Worm (Caenorhabditis elegans) whole organism, L2 larva: Measurements from ENCODE around the gene F52H2.3.
A peak's percentile ranks its signal among the peaks of the same experiment; 100 is the strongest.

Experiments used
- C34F6.9 ChIP-seq: fragments of 150-350 bp; optimal IDR thresholded peaks from 2 replicates; lab custom pipeline; 2014; ENCODE audit warnings: missing biosample characterization, missing genetic modification characterization
- F13H6.1 ChIP-seq: sonication (generic microtip); optimal IDR thresholded peaks from 2 replicates; lab custom pipeline; 2016; ENCODE audit warnings: missing genetic modification characterization, missing compliant biosample characterization
- R02D3.7 ChIP-seq: fragments of 150-350 bp; optimal IDR thresholded peaks from 2 replicates; lab custom pipeline; 2014; ENCODE audit warnings: missing biosample characterization, missing genetic modification characterization
- Y55F3AM.14 ChIP-seq: fragments of 200-800 bp; sonication (Bioruptor generic); optimal IDR thresholded peaks from 2 replicates; lab custom pipeline; 2018; ENCODE audit warnings: mild to moderate bottlenecking, missing genetic modification characterization, missing compliant biosample characterization
- ZK546.5 ChIP-seq: sonication (generic microtip); optimal IDR thresholded peaks from 2 replicates; lab custom pipeline; 2017; ENCODE audit warnings: missing biosample characterization, missing genetic modification characterization
- alr-1 ChIP-seq: fragments of 150-350 bp; optimal IDR thresholded peaks from 2 replicates; lab custom pipeline; 2014; ENCODE audit warnings: missing biosample characterization, missing genetic modification characterization
- aly-2 ChIP-seq: fragments of 150-350 bp; optimal IDR thresholded peaks from 2 replicates; lab custom pipeline; 2014; ENCODE audit warnings: missing biosample characterization, missing genetic modification characterization
- ama-1 ChIP-seq: fragments of 150-350 bp; optimal IDR thresholded peaks from 2 replicates; lab custom pipeline; 2018; ENCODE audit warnings: inconsistent platforms
- blmp-1 ChIP-seq: sonication (generic microtip); optimal IDR thresholded peaks from 2 replicates; lab custom pipeline; 2017; ENCODE audit warnings: missing genetic modification characterization, mild to moderate bottlenecking, missing compliant biosample characterization, antibody characterized with exemption, moderate library complexity; ENCODE audit not compliant: insufficient read depth
- ceh-82 ChIP-seq: fragments of 150-350 bp; optimal IDR thresholded peaks from 2 replicates; lab custom pipeline; 2014; ENCODE audit warnings: missing biosample characterization, missing genetic modification characterization
- crh-2 ChIP-seq: sonication (generic microtip); optimal IDR thresholded peaks from 2 replicates; lab custom pipeline; 2017; ENCODE audit warnings: missing biosample characterization, missing genetic modification characterization
- dmd-4 ChIP-seq: sonication (generic microtip); optimal IDR thresholded peaks from 2 replicates; lab custom pipeline; 2017; ENCODE audit warnings: missing biosample characterization, missing genetic modification characterization
- egl-27 ChIP-seq: sonication (generic microtip); optimal IDR thresholded peaks from 3 replicates; lab custom pipeline; 2017; ENCODE audit warnings: missing biosample characterization, missing genetic modification reagents, missing genetic modification characterization
- elt-1 ChIP-seq: fragments of 150-350 bp; optimal IDR thresholded peaks from 2 replicates; lab custom pipeline; 2014; ENCODE audit warnings: missing biosample characterization, missing genetic modification characterization
- fos-1 ChIP-seq: fragments of 150-350 bp; optimal IDR thresholded peaks from 2 replicates; lab custom pipeline; 2014; ENCODE audit warnings: missing biosample characterization, missing genetic modification characterization
- lin-11 ChIP-seq: fragments of 150-350 bp; sonication (generic microtip); optimal IDR thresholded peaks from 2 replicates; lab custom pipeline; 2014; ENCODE audit warnings: missing biosample characterization, missing genetic modification characterization, inconsistent platforms, mixed read lengths
- lin-13 ChIP-seq: fragments of 150-350 bp; optimal IDR thresholded peaks from 2 replicates; lab custom pipeline; 2014; ENCODE audit warnings: missing biosample characterization, missing genetic modification reagents, missing genetic modification characterization
- lin-39 ChIP-seq: fragments of 150-350 bp; optimal IDR thresholded peaks from 2 replicates; lab custom pipeline; 2014; ENCODE audit warnings: missing biosample characterization, missing genetic modification reagents, missing genetic modification characterization
- lsy-2 ChIP-seq, 2 experiments: fragments of 150-350 bp in 1 of 2; sonication (generic microtip) in 1 of 2; optimal IDR thresholded peaks; 2 replicates each; lab custom pipeline; 2014 to 2017; ENCODE audit warnings: missing biosample characterization in 2 of 2, missing genetic modification characterization in 2 of 2
- mab-5 ChIP-seq: fragments of 150-350 bp; optimal IDR thresholded peaks from 2 replicates; lab custom pipeline; 2014; ENCODE audit warnings: missing biosample characterization, missing genetic modification characterization
- mbf-1 ChIP-seq: sonication (generic microtip); optimal IDR thresholded peaks from 2 replicates; lab custom pipeline; 2017; ENCODE audit warnings: missing biosample characterization, missing genetic modification characterization
- mdl-1 ChIP-seq, 2 experiments: fragments of 150-350 bp in 1 of 2; sonication (generic microtip) in 1 of 2; optimal IDR thresholded peaks; 2 replicates each; lab custom pipeline; 2017; ENCODE audit warnings: missing biosample characterization in 2 of 2, missing genetic modification characterization in 2 of 2
- nhr-10 ChIP-seq: sonication (generic microtip); optimal IDR thresholded peaks from 2 replicates; lab custom pipeline; 2017; ENCODE audit warnings: missing biosample characterization, missing genetic modification characterization
- nhr-11 ChIP-seq: fragments of 150-350 bp; optimal IDR thresholded peaks from 2 replicates; lab custom pipeline; 2014; ENCODE audit warnings: missing biosample characterization, missing genetic modification characterization
- nhr-12 ChIP-seq: fragments of 150-350 bp; optimal IDR thresholded peaks from 2 replicates; lab custom pipeline; 2014; ENCODE audit warnings: missing biosample characterization, missing genetic modification characterization
- nhr-129 ChIP-seq: fragments of 150-350 bp; optimal IDR thresholded peaks from 2 replicates; lab custom pipeline; 2014; ENCODE audit warnings: missing biosample characterization, missing genetic modification characterization
- nhr-21 ChIP-seq: fragments of 150-350 bp; optimal IDR thresholded peaks from 2 replicates; lab custom pipeline; 2014; ENCODE audit warnings: missing biosample characterization, missing genetic modification characterization
- nhr-23 ChIP-seq: fragments of 150-350 bp; optimal IDR thresholded peaks from 2 replicates; lab custom pipeline; 2014; ENCODE audit warnings: missing biosample characterization, missing genetic modification reagents, missing genetic modification characterization
- nhr-237 ChIP-seq: fragments of 150-350 bp; optimal IDR thresholded peaks from 2 replicates; lab custom pipeline; 2014; ENCODE audit warnings: missing biosample characterization, missing genetic modification characterization
- nhr-25 ChIP-seq: fragments of 150-350 bp; sonication (generic microtip); optimal IDR thresholded peaks from 3 replicates; lab custom pipeline; 2014; ENCODE audit warnings: missing biosample characterization, missing genetic modification characterization
- nhr-6 ChIP-seq: fragments of 150-350 bp; optimal IDR thresholded peaks from 2 replicates; lab custom pipeline; 2014; ENCODE audit warnings: missing biosample characterization, missing genetic modification characterization
- peb-1 ChIP-seq: fragments of 150-350 bp; optimal IDR thresholded peaks from 2 replicates; lab custom pipeline; 2014; ENCODE audit warnings: missing biosample characterization, missing genetic modification characterization
- sem-4 ChIP-seq: fragments of 150-350 bp; optimal IDR thresholded peaks from 2 replicates; lab custom pipeline; 2014; ENCODE audit warnings: missing biosample characterization, missing genetic modification reagents, missing genetic modification characterization
- skn-1 ChIP-seq: sonication (generic microtip); optimal IDR thresholded peaks from 2 replicates; lab custom pipeline; 2017; ENCODE audit warnings: missing biosample characterization, missing genetic modification characterization
- sma-3 ChIP-seq: sonication (generic microtip); optimal IDR thresholded peaks from 2 replicates; lab custom pipeline; 2016; ENCODE audit warnings: missing genetic modification reagents, missing genetic modification characterization, missing compliant biosample characterization
- sma-9 ChIP-seq, 2 experiments: fragments of 150-350 bp in 1 of 2; sonication (generic microtip) in 1 of 2; optimal IDR thresholded peaks; 2 replicates each; lab custom pipeline; 2014 to 2016; ENCODE audit warnings: missing genetic modification characterization in 2 of 2, mild to moderate bottlenecking in 1 of 2, missing biosample characterization in 1 of 2, missing compliant biosample characterization in 1 of 2, missing genetic modification reagents in 1 of 2, moderate library complexity in 1 of 2
- snpc-4 ChIP-seq: fragments of 150-350 bp; optimal IDR thresholded peaks from 2 replicates; lab custom pipeline; 2014; ENCODE audit warnings: missing biosample characterization, missing genetic modification characterization
- unc-39 ChIP-seq: fragments of 150-350 bp; optimal IDR thresholded peaks from 2 replicates; lab custom pipeline; 2014; ENCODE audit warnings: missing biosample characterization, missing genetic modification characterization
- unc-55 ChIP-seq: fragments of 150-350 bp; sonication (generic microtip); optimal IDR thresholded peaks from 3 replicates; lab custom pipeline; 2014; ENCODE audit warnings: missing biosample characterization, missing genetic modification reagents, missing genetic modification characterization
- unc-62 ChIP-seq: fragments of 150-350 bp; optimal IDR thresholded peaks from 2 replicates; lab custom pipeline; 2014; ENCODE audit warnings: missing biosample characterization, missing genetic modification reagents, missing genetic modification characterization
- zag-1 ChIP-seq: fragments of 150-350 bp; optimal IDR thresholded peaks from 2 replicates; lab custom pipeline; 2014; ENCODE audit warnings: missing biosample characterization, missing genetic modification characterization
- ztf-1 ChIP-seq: fragments of 200-800 bp; sonication (Bioruptor generic); conservative IDR thresholded peaks from 2 replicates; pipeline ENCODE4 v1.3.6; 2022; ENCODE audit warnings: missing genetic modification characterization, missing compliant biosample characterization
- ztf-4 ChIP-seq: fragments of 150-350 bp; optimal IDR thresholded peaks from 2 replicates; lab custom pipeline; 2014; ENCODE audit warnings: missing biosample characterization, missing genetic modification characterization

The F52H2.3 gene

ce11 chrX:2532357-2532756, 8.5 kb downstream of the F52H2.3 start, which contains the start of gene tbc-12:
Gene tbc-12 (minus strand): TSS chrX:2532457.
- TF ChIP-seq nhr-23 (tag; lab: Kevin White, UChicago) (no peak), R02D3.7 (no peak), fos-1 (tag; lab: Kevin White, UChicago) (no peak), elt-1 (tag; lab: Kevin White, UChicago) (no peak), ZK546.5 (tag; lab: Kevin White, UChicago) (no peak), egl-27 (tag; lab: Kevin White, UChicago) (no peak), mab-5 (tag; lab: Kevin White, UChicago) (no peak), unc-62 (GFP tag; lab: Kevin White, UChicago) (no peak), dmd-4 (no peak), unc-39 (tag; lab: Kevin White, UChicago) (no peak), nhr-10 (tag; lab: Kevin White, UChicago) (no peak), skn-1 (no peak), sem-4 (tag; lab: Kevin White, UChicago) (no peak), nhr-129 (no peak), ztf-1 (GFP tag; lab: Robert Waterston, UW) (no peak), lin-39 (tag; lab: Kevin White, UChicago) (no peak), nhr-237 (tag; lab: Kevin White, UChicago) (no peak), sma-3 (GFP tag; lab: Kevin White, UChicago) (no peak), mdl-1 (tag; optimal IDR thresholded peaks at IDR 0.05; lab: Kevin White, UChicago) (no peak), ama-1 (lab: Kevin White, UChicago) (no peak)
- TF ChIP-seq, all 48 proteins: peak for 0

ce11 chrX:2531276-2531675, 9.6 kb downstream of the F52H2.3 start:
- no peak for TF ChIP-seq snpc-4 (tag; lab: Kevin White, UChicago)
- TF ChIP-seq crh-2 (tag; lab: Kevin White, UChicago) = peak; percentile 54
- TF ChIP-seq nhr-6 (tag; lab: Kevin White, UChicago) = no peak
- TF ChIP-seq unc-55 = no peak
- TF ChIP-seq ztf-1 (GFP tag; lab: Robert Waterston, UW) = no peak
- peak; percentile 27 for TF ChIP-seq sma-3 (GFP tag; lab: Kevin White, UChicago)
- no peak for TF ChIP-seq mdl-1 (tag; optimal IDR thresholded peaks at IDR 0.05; lab: Kevin White, UChicago)
- TF ChIP-seq blmp-1 (tag; lab: Kevin White, UChicago) = peak; percentile 5
- TF ChIP-seq nhr-129 = peak; percentile 20
- no peak for TF ChIP-seq sem-4 (tag; lab: Kevin White, UChicago)
- TF ChIP-seq Y55F3AM.14 (GFP tag; lab: Kevin White, UChicago) = peak; percentile 45
- no peak for TF ChIP-seq R02D3.7
- TF ChIP-seq nhr-10 (tag; lab: Kevin White, UChicago) = no peak
- peak; percentile 39 for TF ChIP-seq F13H6.1 (tag; lab: Kevin White, UChicago)
- no peak for TF ChIP-seq lin-13 (GFP tag; lab: Kevin White, UChicago)
- TF ChIP-seq nhr-25 (tag; lab: Kevin White, UChicago) = no peak
- peak; percentile 34 for TF ChIP-seq ztf-4 (tag; lab: Kevin White, UChicago)
- TF ChIP-seq fos-1 (tag; lab: Kevin White, UChicago) = peak; percentile 48
- TF ChIP-seq lsy-2 (tag; optimal IDR thresholded peaks at IDR 0.05; lab: Kevin White, UChicago) = peak in 1 of 2 experiments; percentile 30
- no peak for TF ChIP-seq nhr-23 (tag; lab: Kevin White, UChicago)
- no peak for TF ChIP-seq C34F6.9 (tag; lab: Kevin White, UChicago)
- TF ChIP-seq sma-9 (GFP tag; optimal IDR thresholded peaks at IDR 0.05; lab: Kevin White, UChicago) = peak; percentile 51
- TF ChIP-seq sma-9 (tag; optimal IDR thresholded peaks at IDR 0.05; lab: Kevin White, UChicago) = no peak
- no peak for TF ChIP-seq nhr-12 (tag; lab: Kevin White, UChicago)
- no peak for TF ChIP-seq skn-1
- TF ChIP-seq dmd-4 = no peak
- TF ChIP-seq lin-39 (tag; lab: Kevin White, UChicago) = no peak
- TF ChIP-seq unc-39 (tag; lab: Kevin White, UChicago) = no peak
- no peak for TF ChIP-seq zag-1 (tag; lab: Kevin White, UChicago)
- TF ChIP-seq nhr-21 (tag; lab: Kevin White, UChicago) = peak; percentile 34
- TF ChIP-seq aly-2 (tag; lab: Kevin White, UChicago) = no peak
- no peak for TF ChIP-seq peb-1 (tag; lab: Kevin White, UChicago)
- no peak for TF ChIP-seq egl-27 (tag; lab: Kevin White, UChicago)
- no peak for TF ChIP-seq ama-1 (lab: Kevin White, UChicago)
- TF ChIP-seq nhr-237 (tag; lab: Kevin White, UChicago) = no peak

- TF ChIP-seq lsy-2 (tag; optimal IDR thresholded peaks at IDR 0.05; lab: Kevin White, UChicago) = peak in 1 of 2 experiments; percentile 9
- TF ChIP-seq blmp-1 (tag; lab: Kevin White, UChicago) = no peak
- TF ChIP-seq ceh-82 (tag; lab: Kevin White, UChicago) = no peak
- TF ChIP-seq lin-13 (GFP tag; lab: Kevin White, UChicago) = peak; percentile 9
- no peak for TF ChIP-seq ama-1 (lab: Kevin White, UChicago)
- TF ChIP-seq skn-1 = no peak
- TF ChIP-seq alr-1 (tag; lab: Kevin White, UChicago) = no peak
- peak; percentile 53 for TF ChIP-seq sma-9 (GFP tag; optimal IDR thresholded peaks at IDR 0.05; lab: Kevin White, UChicago)
- TF ChIP-seq sma-9 (tag; optimal IDR thresholded peaks at IDR 0.05; lab: Kevin White, UChicago) = no peak
- peak; percentile 4 for TF ChIP-seq unc-55
- TF ChIP-seq nhr-11 (tag; lab: Kevin White, UChicago) = no peak
- TF ChIP-seq nhr-25 (tag; lab: Kevin White, UChicago) = no peak
- TF ChIP-seq elt-1 (tag; lab: Kevin White, UChicago) = no peak
- no peak for TF ChIP-seq unc-62 (GFP tag; lab: Kevin White, UChicago)
- TF ChIP-seq nhr-6 (tag; lab: Kevin White, UChicago) = no peak
- peak; percentile 28 for TF ChIP-seq sma-3 (GFP tag; lab: Kevin White, UChicago)
- no peak for TF ChIP-seq nhr-21 (tag; lab: Kevin White, UChicago)
- no peak for TF ChIP-seq aly-2 (tag; lab: Kevin White, UChicago)
- TF ChIP-seq nhr-129 = peak; percentile 39
- no peak for TF ChIP-seq lin-11 (tag; lab: Kevin White, UChicago)
- no peak for TF ChIP-seq unc-39 (tag; lab: Kevin White, UChicago)
- no peak for TF ChIP-seq nhr-237 (tag; lab: Kevin White, UChicago)
- TF ChIP-seq snpc-4 (tag; lab: Kevin White, UChicago) = no peak
- TF ChIP-seq mdl-1 (tag; optimal IDR thresholded peaks at IDR 0.05; lab: Kevin White, UChicago) = no peak
- no peak for TF ChIP-seq ZK546.5 (tag; lab: Kevin White, UChicago)
- TF ChIP-seq F13H6.1 (tag; lab: Kevin White, UChicago) = peak; percentile 55
- no peak for TF ChIP-seq mbf-1 (tag; lab: Kevin White, UChicago)
- no peak for TF ChIP-seq Y55F3AM.14 (GFP tag; lab: Kevin White, UChicago)
These were observed 13.0 kb downstream of the F52H2.3 start for ce11 chrX:2527877-2528276.
